Worm (Caenorhabditis elegans) whole organism, L1 larva: ENCODE results near the gene ttm-2.

Experiments
- C04F5.9 ChIP-seq: sonication (generic microtip); optimal IDR thresholded peaks from 2 replicates; lab custom pipeline; 2016; ENCODE audit warnings: missing genetic modification characterization, missing compliant biosample characterization
- Y116A8C.19 ChIP-seq: sonication (generic microtip); optimal IDR thresholded peaks from 2 replicates; lab custom pipeline; 2016; ENCODE audit warnings: missing compliant biosample characterization, missing genetic modification characterization, borderline replicate concordance
- ama-1 ChIP-seq: fragments of 150-350 bp; optimal IDR thresholded peaks from 2 replicates; lab custom pipeline; 2014
- blmp-1 ChIP-seq: fragments of 150-350 bp; optimal IDR thresholded peaks from 2 replicates; lab custom pipeline; 2014; ENCODE audit warnings: missing biosample characterization, missing genetic modification characterization
- dpl-1 ChIP-seq, 3 experiments: fragments of 150-350 bp in 2 of 3; sonication (generic microtip) in 1 of 3; optimal IDR thresholded peaks; 2 replicates each; lab custom pipeline; 2014 to 2017; ENCODE audit warnings: missing biosample characterization in 3 of 3, missing genetic modification characterization in 3 of 3, missing genetic modification reagents in 3 of 3
- efl-3 ChIP-seq: fragments of 200-800 bp; sonication (Bioruptor generic); optimal IDR thresholded peaks from 2 replicates; lab custom pipeline; 2018; ENCODE audit warnings: mild to moderate bottlenecking, missing genetic modification characterization, missing compliant biosample characterization
- egl-13 ChIP-seq: sonication (generic microtip); optimal IDR thresholded peaks from 2 replicates; lab custom pipeline; 2016; ENCODE audit warnings: missing genotype, missing genetic modification reagents, missing genetic modification characterization, missing compliant biosample characterization
- elt-2 ChIP-seq: sonication (generic microtip); optimal IDR thresholded peaks from 2 replicates; lab custom pipeline; 2016; ENCODE audit warnings: missing genetic modification characterization, mild to moderate bottlenecking, inconsistent platforms, missing compliant biosample characterization, missing genetic modification reagents
- elt-3 ChIP-seq, 6 experiments: fragments of 150-350 bp in 1 of 6; sonication (generic microtip); optimal IDR thresholded peaks; 2 replicates each; lab custom pipeline; 2017 to 2018; ENCODE audit warnings: missing biosample characterization in 6 of 6, missing genetic modification characterization in 6 of 6, inconsistent platforms in 1 of 6
- fkh-4 ChIP-seq: sonication (generic microtip); optimal IDR thresholded peaks from 2 replicates; lab custom pipeline; 2016; ENCODE audit warnings: missing compliant biosample characterization, missing genetic modification characterization, borderline replicate concordance
- fkh-8 ChIP-seq: sonication (generic microtip); optimal IDR thresholded peaks from 2 replicates; lab custom pipeline; 2016; ENCODE audit warnings: mild to moderate bottlenecking, missing genetic modification characterization, missing compliant biosample characterization
- grh-1 ChIP-seq: fragments of 200-800 bp; sonication (Bioruptor generic); IDR thresholded peaks from 2 replicates; pipeline ENCODE4 v1.3.6; 2022; ENCODE audit warnings: missing genetic modification reagents, missing genetic modification characterization, missing compliant biosample characterization
- hlh-4 ChIP-seq: sonication (generic microtip); optimal IDR thresholded peaks from 2 replicates; lab custom pipeline; 2016; ENCODE audit warnings: mild to moderate bottlenecking, missing genetic modification characterization, missing compliant biosample characterization
- lin-13 ChIP-seq: fragments of 150-350 bp; optimal IDR thresholded peaks from 2 replicates; lab custom pipeline; 2014; ENCODE audit warnings: missing biosample characterization, missing genetic modification reagents, missing genetic modification characterization
- lin-14 ChIP-seq: fragments of 200-800 bp; sonication (Bioruptor generic); optimal IDR thresholded peaks from 2 replicates; lab custom pipeline; 2018; ENCODE audit warnings: mild to moderate bottlenecking, missing genetic modification characterization, moderate library complexity, missing compliant biosample characterization
- lin-15B ChIP-seq: fragments of 150-350 bp; sonication (generic microtip); optimal IDR thresholded peaks from 3 replicates; lab custom pipeline; 2014; ENCODE audit warnings: missing biosample characterization, missing genetic modification characterization
- lin-35 ChIP-seq, 2 experiments: fragments of 150-350 bp; optimal IDR thresholded peaks; 2 replicates each; lab custom pipeline; 2014; ENCODE audit warnings: missing biosample characterization in 2 of 2, missing genetic modification characterization in 2 of 2, missing genetic modification reagents in 2 of 2
- mab-9 ChIP-seq: fragments of 200-800 bp; sonication (Bioruptor generic); IDR thresholded peaks from 2 replicates; pipeline ENCODE4 v1.3.6; 2022; ENCODE audit warnings: missing genetic modification reagents, missing genetic modification characterization, missing compliant biosample characterization
- mdl-1 ChIP-seq, 2 experiments: fragments of 150-350 bp; optimal IDR thresholded peaks; 2 replicates each; lab custom pipeline; 2014 to 2017; ENCODE audit warnings: missing biosample characterization in 2 of 2, missing genetic modification characterization in 2 of 2, inconsistent platforms in 1 of 2
- mef-2 ChIP-seq: fragments of 150-350 bp; optimal IDR thresholded peaks from 2 replicates; lab custom pipeline; 2014; ENCODE audit warnings: missing biosample characterization, missing genetic modification characterization
- mep-1 ChIP-seq: fragments of 150-350 bp; optimal IDR thresholded peaks from 2 replicates; lab custom pipeline; 2014; ENCODE audit warnings: missing biosample characterization, missing genetic modification characterization
- nhr-12 ChIP-seq: sonication (generic microtip); optimal IDR thresholded peaks from 2 replicates; lab custom pipeline; 2017; ENCODE audit warnings: missing biosample characterization, missing genetic modification characterization
- nhr-19 ChIP-seq: fragments of 200-800 bp; sonication (Bioruptor generic); conservative IDR thresholded peaks from 2 replicates; pipeline ENCODE4 v1.3.6; 2022; ENCODE audit warnings: missing genetic modification characterization, missing compliant biosample characterization
- nhr-28 ChIP-seq: fragments of 150-350 bp; optimal IDR thresholded peaks from 2 replicates; lab custom pipeline; 2014; ENCODE audit warnings: missing biosample characterization, missing genetic modification characterization
- nhr-47 ChIP-seq: sonication (generic microtip); optimal IDR thresholded peaks from 2 replicates; lab custom pipeline; 2016; ENCODE audit warnings: mild to moderate bottlenecking, missing genetic modification characterization, moderate library complexity, missing compliant biosample characterization
- pag-3 ChIP-seq: sonication (generic microtip); optimal IDR thresholded peaks from 2 replicates; lab custom pipeline; 2017; ENCODE audit warnings: missing genetic modification characterization, mild to moderate bottlenecking, missing compliant biosample characterization, antibody characterized with exemption, borderline replicate concordance; ENCODE audit not compliant: insufficient read depth
- pqm-1 ChIP-seq: sonication (generic microtip); optimal IDR thresholded peaks from 3 replicates; lab custom pipeline; 2017; ENCODE audit warnings: missing biosample characterization, missing genetic modification characterization
- rnt-1 ChIP-seq: sonication (generic microtip); optimal IDR thresholded peaks from 2 replicates; lab custom pipeline; 2016; ENCODE audit warnings: mild to moderate bottlenecking, missing genetic modification characterization, moderate library complexity, missing compliant biosample characterization
- skn-1 ChIP-seq: fragments of 150-350 bp; optimal IDR thresholded peaks from 2 replicates; lab custom pipeline; 2014; ENCODE audit warnings: missing biosample characterization, missing genetic modification characterization
- snu-23 ChIP-seq: sonication (generic microtip); optimal IDR thresholded peaks from 2 replicates; lab custom pipeline; 2016; ENCODE audit warnings: missing genetic modification characterization, missing compliant biosample characterization
- tbx-2 ChIP-seq: sonication (generic microtip); optimal IDR thresholded peaks from 2 replicates; lab custom pipeline; 2016; ENCODE audit warnings: missing genetic modification characterization, missing compliant biosample characterization
- unc-30 ChIP-seq: sonication (generic microtip); optimal IDR thresholded peaks from 2 replicates; lab custom pipeline; 2017; ENCODE audit warnings: missing biosample characterization, missing genetic modification characterization
- unc-62 ChIP-seq: fragments of 150-350 bp; optimal IDR thresholded peaks from 2 replicates; lab custom pipeline; 2014; ENCODE audit warnings: missing biosample characterization, missing genetic modification reagents, missing genetic modification characterization
- xbp-1 ChIP-seq: sonication (generic microtip); optimal IDR thresholded peaks from 2 replicates; lab custom pipeline; 2016; ENCODE audit warnings: missing genetic modification characterization, missing compliant biosample characterization

ttm-2 gene

DNA sequence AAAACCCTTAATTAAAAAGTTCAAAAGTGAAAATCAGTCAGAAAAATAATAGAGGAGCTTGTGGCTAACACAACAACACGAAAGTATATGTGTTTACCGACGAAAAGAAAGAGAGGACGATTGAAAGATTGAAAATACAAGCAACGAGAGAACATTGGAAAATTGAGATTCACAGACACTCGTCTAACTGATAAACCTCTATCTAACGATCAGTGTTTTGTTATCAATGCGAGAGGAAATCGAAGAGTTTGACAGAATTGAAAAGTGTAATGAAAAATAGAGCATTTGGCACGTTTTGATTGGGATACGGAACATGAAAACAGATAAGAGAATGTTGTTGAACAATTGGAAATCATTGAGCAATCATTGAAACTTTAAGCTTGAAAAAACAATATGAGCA, 37.5 kb downstream of the ttm-2 start (continued):
- TF ChIP-seq nhr-12 (tag; lab: Kevin White, UChicago) (no peak), grh-1 (GFP tag; lab: Robert Waterston, UW) (no peak), mef-2 (no peak), C04F5.9 (tag; lab: Kevin White, UChicago) (no peak), nhr-19 (GFP tag; lab: Robert Waterston, UW) (no peak), blmp-1 (tag; lab: Kevin White, UChicago) (peak; percentile 12), lin-35 (GFP tag; optimal IDR thresholded peaks at IDR 0.05; lab: Kevin White, UChicago) (peak in 1 of 2 experiments; percentile 51), tbx-2 (tag; lab: Kevin White, UChicago) (no peak), unc-62 (GFP tag; lab: Kevin White, UChicago) (no peak), dpl-1 (GFP tag; optimal IDR thresholded peaks at IDR 0.05; lab: Kevin White, UChicago) (no peak), mab-9 (GFP tag; lab: Robert Waterston, UW) (no peak), pag-3 (tag; lab: Kevin White, UChicago) (no peak)

DNA sequence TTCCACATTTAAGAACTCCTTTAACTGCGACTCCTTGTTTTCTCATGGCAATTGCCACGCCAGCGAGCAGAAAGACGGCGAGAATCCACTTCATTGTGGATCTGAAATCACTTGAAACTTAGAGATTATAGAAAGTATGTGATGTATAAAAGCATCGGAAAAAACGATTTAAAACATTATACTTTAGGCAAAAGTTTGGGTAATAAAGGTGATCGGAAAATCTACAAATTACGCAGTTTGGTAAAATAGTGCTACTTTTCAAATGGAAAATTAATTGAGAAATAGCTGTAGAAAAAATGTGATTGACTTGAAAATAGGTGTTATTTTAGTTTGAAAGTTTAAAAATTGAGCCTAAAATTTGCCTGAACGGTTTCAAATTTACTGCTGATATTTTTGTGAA, 38.4 kb downstream of the ttm-2 start, which contains the start of gene ttr-41:
Gene ttr-41, minus strand, starts transcription at position 101 of the 400 bp plus-strand sequence.
- TF ChIP-seq elt-3 (tag; optimal IDR thresholded peaks at IDR 0.05; lab: Kevin White, UChicago), result no peak
- TF ChIP-seq tbx-2 (tag; lab: Kevin White, UChicago), result no peak
- TF ChIP-seq xbp-1 (tag; lab: Kevin White, UChicago), result no peak
- no peak for TF ChIP-seq fkh-8
- TF ChIP-seq skn-1, result no peak
- TF ChIP-seq lin-15B (tag; lab: Kevin White, UChicago), result no peak
- TF ChIP-seq nhr-28 (tag; lab: Kevin White, UChicago), result no peak
- no peak for TF ChIP-seq nhr-47 (tag; lab: Kevin White, UChicago)
- TF ChIP-seq hlh-4 (tag; lab: Kevin White, UChicago), result no peak
- no peak for TF ChIP-seq nhr-12 (tag; lab: Kevin White, UChicago)
- no peak for TF ChIP-seq egl-13 (tag; lab: Kevin White, UChicago)
- TF ChIP-seq fkh-4, result no peak
- TF ChIP-seq mab-9 (GFP tag; lab: Robert Waterston, UW), result no peak
- TF ChIP-seq unc-30 (tag; lab: Kevin White, UChicago), result no peak
- TF ChIP-seq C04F5.9 (tag; lab: Kevin White, UChicago), result no peak

DNA sequence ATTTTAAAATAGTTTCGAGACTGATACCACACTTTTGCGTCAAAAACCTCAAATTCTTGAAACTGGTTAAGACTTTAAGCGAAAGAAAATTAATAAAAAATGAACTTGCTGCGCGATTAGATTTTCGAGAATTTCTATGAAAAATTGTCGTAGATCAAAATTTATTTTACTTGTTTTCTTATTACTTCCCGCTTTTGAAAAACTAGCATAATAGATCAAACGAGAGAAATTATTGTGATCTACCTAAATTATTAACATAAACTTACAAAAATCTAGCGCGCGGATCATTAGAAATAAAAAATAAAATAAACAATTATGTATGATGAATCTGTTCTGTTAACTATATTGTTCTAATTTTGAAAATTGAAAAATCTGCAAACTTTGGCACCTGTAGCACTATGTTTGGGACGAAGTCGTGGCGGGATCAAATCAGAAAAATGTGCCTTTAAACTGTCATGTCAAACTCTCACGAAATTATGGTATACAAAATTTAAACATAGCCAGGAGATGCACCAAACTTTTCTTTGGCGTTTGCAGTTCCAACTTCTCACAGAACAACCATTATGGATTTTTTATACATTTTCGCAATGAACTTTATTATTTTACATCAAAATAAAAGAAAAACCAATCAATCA, 39.3 kb downstream of the ttm-2 start:
- peak; percentile 10 for TF ChIP-seq ama-1 (lab: Kevin White, UChicago)
- peak; percentile 35 for TF ChIP-seq elt-2 (tag; lab: Kevin White, UChicago)
- TF ChIP-seq nhr-12 (tag; lab: Kevin White, UChicago), result no peak
- no peak for TF ChIP-seq pag-3 (tag; lab: Kevin White, UChicago)
- no peak for TF ChIP-seq mab-9 (GFP tag; lab: Robert Waterston, UW)

DNA sequence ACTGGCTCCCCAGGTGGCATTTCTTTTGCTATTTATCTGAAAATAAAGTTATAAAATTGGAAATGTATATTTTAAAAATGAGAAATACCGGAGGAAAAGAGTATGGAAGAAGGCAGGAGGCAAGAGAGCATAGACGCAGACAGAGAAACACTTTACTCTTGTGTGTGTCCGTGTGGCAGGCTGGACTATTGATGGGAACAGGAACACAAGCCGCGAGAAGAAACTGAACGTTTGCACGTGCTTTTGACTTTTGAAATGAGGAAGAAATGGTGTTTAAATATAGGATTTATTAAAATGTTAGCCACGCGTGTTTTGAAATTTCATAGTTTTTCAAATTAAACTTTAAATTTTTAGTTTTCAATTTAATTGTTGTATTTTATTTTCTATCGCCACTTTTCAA, 40.1 kb downstream of the ttm-2 start, which contains the start of gene F10G7.10:
Gene F10G7.10, minus strand, starts transcription at position 145 of the 400 bp plus-strand sequence.
- TF ChIP-seq lin-13 (GFP tag; lab: Kevin White, UChicago), result no peak
- TF ChIP-seq mdl-1 (tag; optimal IDR thresholded peaks at IDR 0.05; lab: Kevin White, UChicago), result peak in 1 of 2 experiments; percentile 19
- TF ChIP-seq lin-14, result peak; percentile 56
- peak; percentile 15 for TF ChIP-seq mep-1 (tag; lab: Kevin White, UChicago)
- peak in 1 of 3 experiments; percentile 4 for TF ChIP-seq dpl-1 (GFP tag; optimal IDR thresholded peaks at IDR 0.05; lab: Kevin White, UChicago)
- no peak for TF ChIP-seq efl-3 (GFP tag; lab: Kevin White, UChicago)

DNA sequence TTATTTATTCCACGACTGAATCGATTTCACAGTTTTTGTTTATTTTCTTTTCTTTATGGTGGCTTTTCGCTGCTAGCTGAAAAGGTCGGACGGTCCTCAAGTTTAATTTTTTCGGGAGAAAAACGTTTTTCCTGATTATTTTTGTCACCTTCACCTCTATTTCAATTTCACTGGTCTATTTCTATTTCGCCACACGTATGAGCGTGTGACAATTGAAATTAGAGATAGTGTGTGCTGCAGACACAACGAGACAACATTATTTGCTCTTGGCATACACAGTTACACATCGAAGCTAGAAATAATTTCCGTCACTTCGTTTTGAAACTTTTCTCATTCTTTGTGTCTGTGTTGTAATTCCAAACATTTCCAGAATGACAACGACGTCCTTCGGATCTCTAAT, 50.5 kb downstream of the ttm-2 start, which contains the start of gene F41C3.8:
Gene F41C3.8, plus strand, starts transcription at position 371 of the 400 bp plus-strand sequence.
- TF ChIP-seq mep-1 (tag; lab: Kevin White, UChicago), result no peak
- no peak for TF ChIP-seq snu-23 (GFP tag; lab: Kevin White, UChicago)
- TF ChIP-seq rnt-1, result no peak
- TF ChIP-seq elt-3 (tag; optimal IDR thresholded peaks at IDR 0.05; lab: Kevin White, UChicago), result no peak
- peak in 1 of 2 experiments; percentile 21 for TF ChIP-seq lin-35 (GFP tag; optimal IDR thresholded peaks at IDR 0.05; lab: Kevin White, UChicago)
- no peak for TF ChIP-seq pqm-1 (tag; lab: Kevin White, UChicago)
- no peak for TF ChIP-seq Y116A8C.19 (tag; lab: Kevin White, UChicago)
- peak; percentile 33 for TF ChIP-seq elt-2 (tag; lab: Kevin White, UChicago)
